Worm (Caenorhabditis elegans): ENCODE results near the gene atgp-2.

- TF ChIP-seq ztf-4 (tag; optimal IDR thresholded peaks at IDR 0.05) (no peak), lin-15B (tag; optimal IDR thresholded peaks at IDR 0.05) (no peak), efl-1 (optimal IDR thresholded peaks at IDR 0.05) (no peak), efl-1 (GFP tag; optimal IDR thresholded peaks at IDR 0.05 in 1 of 2) (no peak), skn-1 (tag; optimal IDR thresholded peaks at IDR 0.05) (no peak), swsn-7 (tag; optimal IDR thresholded peaks at IDR 0.05) (no peak), lin-13 (GFP tag; optimal IDR thresholded peaks at IDR 0.05) (no peak), dsc-1 (tag; optimal IDR thresholded peaks at IDR 0.05) (no peak), nhr-12 (tag; optimal IDR thresholded peaks at IDR 0.05) (no peak)
Measured at ce11 chrII:14632823-14633222, 11.1 kb downstream of the atgp-2 start, which contains the start of gene C38C6.3.
